Fruit fly (Drosophila melanogaster) whole organism, pupa: ENCODE measurements around the gene eEF1gamma.

Source experiments
- CG10348 ChIP-seq: fragments of 200-800 bp; sonication (Bioruptor generic); IDR thresholded peaks from 2 replicates; pipeline ENCODE4 v1.3.6; 2022; ENCODE audit warnings: missing biosample characterization, missing genetic modification characterization
- CG12605 ChIP-seq: fragments of 200-800 bp; sonication (Bioruptor generic); IDR thresholded peaks from 2 replicates; pipeline ENCODE4 v1.3.6; 2022; ENCODE audit warnings: missing biosample characterization, missing genetic modification characterization
- CG13204 ChIP-seq: fragments of 200-800 bp; sonication (Bioruptor generic); optimal IDR thresholded peaks from 2 replicates; lab custom pipeline; 2018; ENCODE audit warnings: missing biosample characterization, mild to moderate bottlenecking, missing genetic modification characterization, moderate library complexity
- CG14655 ChIP-seq: fragments of 200-800 bp; sonication (Bioruptor generic); optimal IDR thresholded peaks from 3 replicates; lab custom pipeline; 2017; ENCODE audit warnings: mild to moderate bottlenecking, missing biosample characterization, missing genetic modification reagents, missing genetic modification characterization
- CG15710 ChIP-seq: fragments of 200-800 bp; sonication (Bioruptor generic); optimal IDR thresholded peaks from 2 replicates; lab custom pipeline; 2018; ENCODE audit warnings: missing biosample characterization, mild to moderate bottlenecking, missing genetic modification characterization, moderate library complexity
- CG17806 ChIP-seq: fragments of 200-800 bp; sonication (Bioruptor generic); optimal IDR thresholded peaks from 2 replicates; lab custom pipeline; 2018; ENCODE audit warnings: missing biosample characterization, mild to moderate bottlenecking, missing genetic modification characterization, moderate library complexity
- CG32121 ChIP-seq: fragments of 200-800 bp; sonication (Bioruptor generic); IDR thresholded peaks from 2 replicates; pipeline ENCODE4 v1.3.6; 2022; ENCODE audit warnings: missing biosample characterization, missing genetic modification characterization
- CG34367 ChIP-seq: fragments of 200-800 bp; sonication (Bioruptor generic); optimal IDR thresholded peaks from 2 replicates; lab custom pipeline; 2018; ENCODE audit warnings: missing biosample characterization, mild to moderate bottlenecking, missing genetic modification characterization
- CG4496 ChIP-seq: fragments of 200-800 bp; sonication (Bioruptor generic); IDR thresholded peaks from 3 replicates; pipeline ENCODE4 v1.3.6; 2022; ENCODE audit warnings: missing biosample characterization, missing genetic modification characterization
- CG8159 ChIP-seq: fragments of 200-800 bp; sonication (Bioruptor generic); optimal IDR thresholded peaks from 3 replicates; lab custom pipeline; 2018; ENCODE audit warnings: missing biosample characterization, mild to moderate bottlenecking, missing genetic modification characterization, moderate library complexity
- CG8301 ChIP-seq: fragments of 200-800 bp; sonication (Bioruptor generic); optimal IDR thresholded peaks from 2 replicates; lab custom pipeline; 2018; ENCODE audit warnings: missing biosample characterization, mild to moderate bottlenecking, missing genetic modification characterization
- CG9948 ChIP-seq: fragments of 200-800 bp; sonication (Bioruptor generic); optimal IDR thresholded peaks from 2 replicates; lab custom pipeline; 2018; ENCODE audit warnings: missing biosample characterization, mild to moderate bottlenecking, missing genetic modification characterization, moderate library complexity
- D1 ChIP-seq: fragments of 200-800 bp; sonication (Bioruptor generic); optimal IDR thresholded peaks from 2 replicates; lab custom pipeline; 2018; ENCODE audit warnings: missing biosample characterization, mild to moderate bottlenecking, missing genetic modification characterization, moderate library complexity
- EcR ChIP-seq: fragments of 200-800 bp; sonication (Bioruptor generic); optimal IDR thresholded peaks from 3 replicates; lab custom pipeline; 2019; ENCODE audit warnings: missing biosample characterization, missing genetic modification characterization, mild to moderate bottlenecking, moderate library complexity, missing genetic modification reagents
- Ets98B ChIP-seq: fragments of 200-800 bp; sonication (Bioruptor generic); IDR thresholded peaks from 2 replicates; pipeline ENCODE4 v1.3.6; 2022; ENCODE audit warnings: missing biosample characterization, missing genetic modification characterization
- Pif1A ChIP-seq: fragments of 200-800 bp; sonication (Bioruptor generic); optimal IDR thresholded peaks from 3 replicates; lab custom pipeline; 2016; ENCODE audit warnings: missing biosample characterization, missing genetic modification characterization
- Pif1B ChIP-seq: fragments of 200-800 bp; sonication (Bioruptor generic); optimal IDR thresholded peaks from 3 replicates; lab custom pipeline; 2016; ENCODE audit warnings: missing biosample characterization, missing genetic modification characterization
- Snoo ChIP-seq: fragments of 200-800 bp; sonication (Bioruptor generic); optimal IDR thresholded peaks from 3 replicates; lab custom pipeline; 2017; ENCODE audit warnings: missing biosample characterization, mild to moderate bottlenecking, missing genetic modification characterization, inconsistent platforms
- fd96Ca ChIP-seq: fragments of 200-800 bp; sonication (Bioruptor generic); IDR thresholded peaks from 3 replicates; pipeline ENCODE4 v1.3.6; 2022; ENCODE audit warnings: missing biosample characterization, missing genetic modification characterization
- gl ChIP-seq: fragments of 200-800 bp; sonication (Bioruptor generic); optimal IDR thresholded peaks from 2 replicates; lab custom pipeline; 2018; ENCODE audit warnings: missing biosample characterization, mild to moderate bottlenecking, missing genetic modification characterization
- rn ChIP-seq: fragments of 200-800 bp; sonication (Bioruptor generic); IDR thresholded peaks from 2 replicates; pipeline ENCODE4 v1.3.6; 2022; ENCODE audit warnings: missing biosample characterization, missing genetic modification characterization

The eEF1gamma gene

dm6 chr3R:29257890-29258691 lies 38.1 kb downstream of the eEF1gamma start:
- TF ChIP-seq EcR (GFP tag; lab: Kevin White, UChicago), result peak; percentile 59
- no peak for TF ChIP-seq CG34367
- TF ChIP-seq CG13204 (GFP tag; lab: Kevin White, UChicago), result peak; percentile 73

- peak; percentile 12 for TF ChIP-seq CG17806 (tag; lab: Kevin White, UChicago)
- TF ChIP-seq CG9948 (tag; lab: Kevin White, UChicago), result peak; percentile 6
- TF ChIP-seq EcR (GFP tag; lab: Kevin White, UChicago), result no peak
- TF ChIP-seq Pif1B, result no peak
- peak; percentile 5 for TF ChIP-seq CG8159 (tag; lab: Kevin White, UChicago)
- TF ChIP-seq D1 (tag; lab: Kevin White, UChicago), result no peak
- no peak for TF ChIP-seq CG34367
- TF ChIP-seq, all 21 proteins: peak for 3
Observed at dm6 chr3R:29259466-29260132, 39.6 kb downstream of the eEF1gamma start.

- no peak for TF ChIP-seq CG8159 (tag; lab: Kevin White, UChicago)
- TF ChIP-seq Snoo (tag; lab: Kevin White, UChicago), result no peak
- TF ChIP-seq CG34367, result no peak
- TF ChIP-seq CG13204 (GFP tag; lab: Kevin White, UChicago), result no peak
- TF ChIP-seq Pif1A (GFP tag; lab: Kevin White, UChicago), result no peak
- TF ChIP-seq EcR (GFP tag; lab: Kevin White, UChicago), result no peak
- no peak for TF ChIP-seq CG10348 (GFP tag; lab: Robert Waterston, UW)
- no peak for TF ChIP-seq CG12605
- TF ChIP-seq CG15710 (tag; lab: Kevin White, UChicago), result no peak
- TF ChIP-seq CG9948 (tag; lab: Kevin White, UChicago), result no peak
- no peak for TF ChIP-seq gl (tag; lab: Kevin White, UChicago)
- no peak for TF ChIP-seq CG8301 (tag; lab: Kevin White, UChicago)
- no peak for TF ChIP-seq CG17806 (tag; lab: Kevin White, UChicago)
- no peak for TF ChIP-seq CG32121 (GFP tag; lab: Robert Waterston, UW)
- TF ChIP-seq CG4496 (GFP tag; lab: Robert Waterston, UW), result no peak
- no peak for TF ChIP-seq CG14655
- no peak for TF ChIP-seq rn (GFP tag; lab: Robert Waterston, UW)
- no peak for TF ChIP-seq Ets98B (GFP tag; lab: Robert Waterston, UW)
- TF ChIP-seq, all 21 proteins: peak for 0
Observed at dm6 chr3R:29262481-29262880, 42.5 kb downstream of the eEF1gamma start.

dm6 chr3R:29263264-29263663 lies 43.3 kb downstream of the eEF1gamma start:
- TF ChIP-seq rn (GFP tag; lab: Robert Waterston, UW), result no peak
- TF ChIP-seq CG4496 (GFP tag; lab: Robert Waterston, UW), result no peak
- no peak for TF ChIP-seq fd96Ca (GFP tag; lab: Robert Waterston, UW)
- no peak for TF ChIP-seq Ets98B (GFP tag; lab: Robert Waterston, UW)
- no peak for TF ChIP-seq CG10348 (GFP tag; lab: Robert Waterston, UW)
- no peak for TF ChIP-seq CG9948 (tag; lab: Kevin White, UChicago)
- TF ChIP-seq CG14655, result no peak
- TF ChIP-seq Snoo (tag; lab: Kevin White, UChicago), result no peak
- TF ChIP-seq CG13204 (GFP tag; lab: Kevin White, UChicago), result no peak
- no peak for TF ChIP-seq CG34367
- no peak for TF ChIP-seq CG12605
- no peak for TF ChIP-seq CG32121 (GFP tag; lab: Robert Waterston, UW)
- no peak for TF ChIP-seq CG17806 (tag; lab: Kevin White, UChicago)

dm6 chr3R:29265075-29265474 lies 45.1 kb downstream of the eEF1gamma start:
- no peak for TF ChIP-seq CG4496 (GFP tag; lab: Robert Waterston, UW)
- TF ChIP-seq Snoo (tag; lab: Kevin White, UChicago), result no peak
- TF ChIP-seq CG17806 (tag; lab: Kevin White, UChicago), result no peak
- TF ChIP-seq fd96Ca (GFP tag; lab: Robert Waterston, UW), result no peak
- TF ChIP-seq Pif1A (GFP tag; lab: Kevin White, UChicago), result no peak
- no peak for TF ChIP-seq gl (tag; lab: Kevin White, UChicago)
- no peak for TF ChIP-seq CG12605
- TF ChIP-seq CG9948 (tag; lab: Kevin White, UChicago), result no peak
- no peak for TF ChIP-seq CG8301 (tag; lab: Kevin White, UChicago)
- no peak for TF ChIP-seq Pif1B
- TF ChIP-seq CG8159 (tag; lab: Kevin White, UChicago), result no peak
- no peak for TF ChIP-seq rn (GFP tag; lab: Robert Waterston, UW)
- TF ChIP-seq, all 21 proteins: peak for 0

dm6 chr3R:29266607-29267006 lies 46.6 kb downstream of the eEF1gamma start:
- TF ChIP-seq gl (tag; lab: Kevin White, UChicago) (no peak), CG8159 (tag; lab: Kevin White, UChicago) (peak; percentile 12), CG10348 (GFP tag; lab: Robert Waterston, UW) (no peak), CG34367 (no peak), CG17806 (tag; lab: Kevin White, UChicago) (no peak), CG4496 (GFP tag; lab: Robert Waterston, UW) (no peak)
- TF ChIP-seq, all 21 proteins: peak for 1
